Worm (Caenorhabditis elegans) whole organism, midembryonic: ENCODE results near the gene mps-1.

ENCODE experiments used
- T22C8.4 ChIP-seq: fragments of 200-800 bp; sonication (Bioruptor generic); IDR thresholded peaks from 2 replicates; pipeline ENCODE4 v1.3.6; 2022; ENCODE audit warnings: missing genetic modification characterization, missing compliant biosample characterization
- cog-1 ChIP-seq: sonication (generic microtip); optimal IDR thresholded peaks from 2 replicates; lab custom pipeline; 2016; ENCODE audit warnings: missing genetic modification characterization, missing compliant biosample characterization
- flt-1 ChIP-seq: fragments of 200-800 bp; sonication (Bioruptor generic); IDR thresholded peaks from 2 replicates; pipeline ENCODE4 v1.3.6; 2022; ENCODE audit warnings: missing genetic modification characterization, missing compliant biosample characterization
- klf-2 ChIP-seq: fragments of 200-800 bp; sonication (Bioruptor generic); conservative IDR thresholded peaks from 2 replicates; pipeline ENCODE4 v1.3.6; 2022; ENCODE audit warnings: missing genetic modification reagents, missing genetic modification characterization, missing compliant biosample characterization
- med-1 ChIP-seq: sonication (generic microtip); optimal IDR thresholded peaks from 2 replicates; lab custom pipeline; 2017; ENCODE audit warnings: missing genetic modification characterization, mild to moderate bottlenecking, missing compliant biosample characterization, antibody characterized with exemption, missing genetic modification reagents; ENCODE audit not compliant: insufficient read depth
- ref-1 ChIP-seq: fragments of 200-800 bp; sonication (Bioruptor generic); conservative IDR thresholded peaks from 2 replicates; pipeline ENCODE4 v1.3.6; 2022; ENCODE audit warnings: missing genetic modification reagents, missing genetic modification characterization, missing compliant biosample characterization
- ztf-23 ChIP-seq: fragments of 200-800 bp; sonication (Bioruptor generic); IDR thresholded peaks from 2 replicates; pipeline ENCODE4 v1.3.6; 2022; ENCODE audit warnings: missing genetic modification reagents, missing genetic modification characterization, missing compliant biosample characterization

- TF ChIP-seq ztf-23 (GFP tag; lab: Robert Waterston, UW): no peak
- no peak for TF ChIP-seq flt-1 (GFP tag; lab: Robert Waterston, UW)
- TF ChIP-seq ref-1: no peak
- TF ChIP-seq cog-1: no peak
- TF ChIP-seq T22C8.4 (GFP tag; lab: Robert Waterston, UW): no peak
- no peak for TF ChIP-seq med-1 (GFP tag; lab: Kevin White, UChicago)
- no peak for TF ChIP-seq klf-2 (GFP tag; lab: Robert Waterston, UW)
These were observed 26.2 kb downstream of the mps-1 start, which contains the start of gene F13H8.8 for ce11 chrII:6267983-6268382.
